Worm (Caenorhabditis elegans) whole organism, L2 larva: ENCODE results near the gene T10F2.5.

Experiments used
- C34F6.9 ChIP-seq: fragments of 150-350 bp; optimal IDR thresholded peaks from 2 replicates; lab custom pipeline; 2014; ENCODE audit warnings: missing biosample characterization, missing genetic modification characterization
- F13H6.1 ChIP-seq: sonication (generic microtip); optimal IDR thresholded peaks from 2 replicates; lab custom pipeline; 2016; ENCODE audit warnings: missing genetic modification characterization, missing compliant biosample characterization
- R02D3.7 ChIP-seq: fragments of 150-350 bp; optimal IDR thresholded peaks from 2 replicates; lab custom pipeline; 2014; ENCODE audit warnings: missing biosample characterization, missing genetic modification characterization
- ZK546.5 ChIP-seq: sonication (generic microtip); optimal IDR thresholded peaks from 2 replicates; lab custom pipeline; 2017; ENCODE audit warnings: missing biosample characterization, missing genetic modification characterization
- alr-1 ChIP-seq: fragments of 150-350 bp; optimal IDR thresholded peaks from 2 replicates; lab custom pipeline; 2014; ENCODE audit warnings: missing biosample characterization, missing genetic modification characterization
- aly-2 ChIP-seq: fragments of 150-350 bp; optimal IDR thresholded peaks from 2 replicates; lab custom pipeline; 2014; ENCODE audit warnings: missing biosample characterization, missing genetic modification characterization
- ceh-16 ChIP-seq: fragments of 150-350 bp; optimal IDR thresholded peaks from 2 replicates; lab custom pipeline; 2014; ENCODE audit warnings: missing biosample characterization, missing genetic modification characterization
- ceh-82 ChIP-seq: fragments of 150-350 bp; optimal IDR thresholded peaks from 2 replicates; lab custom pipeline; 2014; ENCODE audit warnings: missing biosample characterization, missing genetic modification characterization
- crh-2 ChIP-seq: sonication (generic microtip); optimal IDR thresholded peaks from 2 replicates; lab custom pipeline; 2017; ENCODE audit warnings: missing biosample characterization, missing genetic modification characterization
- fos-1 ChIP-seq: fragments of 150-350 bp; optimal IDR thresholded peaks from 2 replicates; lab custom pipeline; 2014; ENCODE audit warnings: missing biosample characterization, missing genetic modification characterization
- lin-13 ChIP-seq: fragments of 150-350 bp; optimal IDR thresholded peaks from 2 replicates; lab custom pipeline; 2014; ENCODE audit warnings: missing biosample characterization, missing genetic modification reagents, missing genetic modification characterization
- lin-39 ChIP-seq: fragments of 150-350 bp; optimal IDR thresholded peaks from 2 replicates; lab custom pipeline; 2014; ENCODE audit warnings: missing biosample characterization, missing genetic modification reagents, missing genetic modification characterization
- lsy-2 ChIP-seq, 2 experiments: fragments of 150-350 bp in 1 of 2; sonication (generic microtip) in 1 of 2; optimal IDR thresholded peaks; 2 replicates each; lab custom pipeline; 2014 to 2017; ENCODE audit warnings: missing biosample characterization in 2 of 2, missing genetic modification characterization in 2 of 2
- mdl-1 ChIP-seq, 2 experiments: fragments of 150-350 bp in 1 of 2; sonication (generic microtip) in 1 of 2; optimal IDR thresholded peaks; 2 replicates each; lab custom pipeline; 2017; ENCODE audit warnings: missing biosample characterization in 2 of 2, missing genetic modification characterization in 2 of 2
- nhr-12 ChIP-seq: fragments of 150-350 bp; optimal IDR thresholded peaks from 2 replicates; lab custom pipeline; 2014; ENCODE audit warnings: missing biosample characterization, missing genetic modification characterization
- nhr-129 ChIP-seq: fragments of 150-350 bp; optimal IDR thresholded peaks from 2 replicates; lab custom pipeline; 2014; ENCODE audit warnings: missing biosample characterization, missing genetic modification characterization
- nhr-21 ChIP-seq: fragments of 150-350 bp; optimal IDR thresholded peaks from 2 replicates; lab custom pipeline; 2014; ENCODE audit warnings: missing biosample characterization, missing genetic modification characterization
- nhr-77 ChIP-seq: fragments of 150-350 bp; optimal IDR thresholded peaks from 2 replicates; lab custom pipeline; 2014; ENCODE audit warnings: missing biosample characterization, missing genetic modification characterization
- peb-1 ChIP-seq: fragments of 150-350 bp; optimal IDR thresholded peaks from 2 replicates; lab custom pipeline; 2014; ENCODE audit warnings: missing biosample characterization, missing genetic modification characterization
- skn-1 ChIP-seq: sonication (generic microtip); optimal IDR thresholded peaks from 2 replicates; lab custom pipeline; 2017; ENCODE audit warnings: missing biosample characterization, missing genetic modification characterization
- sma-3 ChIP-seq: sonication (generic microtip); optimal IDR thresholded peaks from 2 replicates; lab custom pipeline; 2016; ENCODE audit warnings: missing genetic modification reagents, missing genetic modification characterization, missing compliant biosample characterization
- sma-9 ChIP-seq, 2 experiments: fragments of 150-350 bp in 1 of 2; sonication (generic microtip) in 1 of 2; optimal IDR thresholded peaks; 2 replicates each; lab custom pipeline; 2014 to 2016; ENCODE audit warnings: missing genetic modification characterization in 2 of 2, mild to moderate bottlenecking in 1 of 2, missing biosample characterization in 1 of 2, missing compliant biosample characterization in 1 of 2, missing genetic modification reagents in 1 of 2, moderate library complexity in 1 of 2
- snpc-4 ChIP-seq: fragments of 150-350 bp; optimal IDR thresholded peaks from 2 replicates; lab custom pipeline; 2014; ENCODE audit warnings: missing biosample characterization, missing genetic modification characterization
- unc-39 ChIP-seq: fragments of 150-350 bp; optimal IDR thresholded peaks from 2 replicates; lab custom pipeline; 2014; ENCODE audit warnings: missing biosample characterization, missing genetic modification characterization
- ztf-1 ChIP-seq: fragments of 200-800 bp; sonication (Bioruptor generic); conservative IDR thresholded peaks from 2 replicates; pipeline ENCODE4 v1.3.6; 2022; ENCODE audit warnings: missing genetic modification characterization, missing compliant biosample characterization
- ztf-11 ChIP-seq: sonication (generic microtip); optimal IDR thresholded peaks from 2 replicates; lab custom pipeline; 2017; ENCODE audit warnings: missing biosample characterization, missing genetic modification characterization

The T10F2.5 gene

ce11 chrIII:5141935-5142334, 17.5 kb downstream of the T10F2.5 start:
- peak; percentile 36 for TF ChIP-seq sma-3
- peak; percentile 6 for TF ChIP-seq nhr-129
- TF ChIP-seq lsy-2 (tag; optimal IDR thresholded peaks at IDR 0.05; lab: Kevin White, UChicago): peak in 1 of 2 experiments; percentile 1
- no peak for TF ChIP-seq fos-1

- TF ChIP-seq nhr-12 (tag; lab: Kevin White, UChicago) (no peak), nhr-129 (no peak), ceh-82 (tag; lab: Kevin White, UChicago) (no peak), sma-9 (GFP tag; optimal IDR thresholded peaks at IDR 0.05; lab: Kevin White, UChicago) (peak; percentile 36), sma-9 (tag; optimal IDR thresholded peaks at IDR 0.05; lab: Kevin White, UChicago) (no peak), F13H6.1 (peak; percentile 56), ceh-16 (no peak), lsy-2 (tag; optimal IDR thresholded peaks at IDR 0.05; lab: Kevin White, UChicago) (peak in 1 of 2 experiments; percentile 67)
These were observed 18.8 kb downstream of the T10F2.5 start for ce11 chrIII:5140559-5140958.

- TF ChIP-seq lin-39 (no peak), nhr-21 (tag; lab: Kevin White, UChicago) (no peak), unc-39 (tag; lab: Kevin White, UChicago) (no peak), ztf-1 (no peak), ZK546.5 (tag; lab: Kevin White, UChicago) (no peak), snpc-4 (no peak)
These were observed 19.6 kb downstream of the T10F2.5 start for ce11 chrIII:5139768-5140167.

- no peak for TF ChIP-seq ceh-82 (tag; lab: Kevin White, UChicago)
- TF ChIP-seq nhr-77 (tag; lab: Kevin White, UChicago): no peak
- TF ChIP-seq lin-13 (GFP tag; lab: Kevin White, UChicago): no peak
- no peak for TF ChIP-seq ZK546.5 (tag; lab: Kevin White, UChicago)
- TF ChIP-seq, all 48 proteins: peak for 0
These were observed 20.4 kb downstream of the T10F2.5 start for ce11 chrIII:5138940-5139533.

ce11 chrIII:5137685-5138084, 21.7 kb downstream of the T10F2.5 start:
- no peak for TF ChIP-seq R02D3.7
- no peak for TF ChIP-seq mdl-1 (tag; optimal IDR thresholded peaks at IDR 0.05; lab: Kevin White, UChicago)
- no peak for TF ChIP-seq peb-1 (tag; lab: Kevin White, UChicago)

- TF ChIP-seq sma-3 (no peak), crh-2 (tag; lab: Kevin White, UChicago) (peak; percentile 63), R02D3.7 (no peak), alr-1 (tag; lab: Kevin White, UChicago) (no peak), lin-13 (GFP tag; lab: Kevin White, UChicago) (no peak), C34F6.9 (no peak), aly-2 (tag; lab: Kevin White, UChicago) (no peak), fos-1 (peak; percentile 58)
These were observed 22.3 kb downstream of the T10F2.5 start for ce11 chrIII:5137099-5137498.

- TF ChIP-seq skn-1 (tag; lab: Kevin White, UChicago) (no peak), lsy-2 (tag; optimal IDR thresholded peaks at IDR 0.05; lab: Kevin White, UChicago) (peak in 1 of 2 experiments; percentile 46)
These were observed 23.3 kb downstream of the T10F2.5 start, which contains the start of gene tbx-2 for ce11 chrIII:5136033-5136597. TSS of gene tbx-2 (minus strand) at chrIII:5136296.

- TF ChIP-seq ztf-11 (tag; lab: Kevin White, UChicago): no peak
- peak in 1 of 2 experiments; percentile 41 for TF ChIP-seq lsy-2 (tag; optimal IDR thresholded peaks at IDR 0.05; lab: Kevin White, UChicago)
- TF ChIP-seq fos-1: peak; percentile 10
These were observed 24.9 kb downstream of the T10F2.5 start for ce11 chrIII:5134506-5134905.
